Worm (Caenorhabditis elegans): Measurements from ENCODE around the gene C17G10.13.

C17G10.13 gene

DNA sequence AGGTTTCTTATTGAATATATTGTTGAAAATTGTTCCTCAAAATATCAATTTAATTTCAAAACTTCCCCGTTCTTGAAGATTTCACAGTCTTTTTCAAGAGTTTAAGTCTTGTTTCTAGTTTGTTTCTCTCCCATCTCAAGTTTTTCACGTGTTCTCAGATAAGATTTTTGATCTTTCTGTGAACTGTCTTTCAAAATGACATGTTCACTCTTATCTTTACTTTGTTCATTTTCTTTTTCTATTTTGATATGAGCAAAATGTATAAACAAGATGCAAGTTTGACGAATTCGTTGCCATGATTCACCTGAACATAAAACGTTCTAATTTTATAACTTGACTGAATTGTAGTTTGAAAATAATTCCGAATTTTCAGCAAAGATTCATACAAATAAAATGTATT, 34.8 kb downstream of the C17G10.13 start:
- TF ChIP-seq nhr-28 (tag; optimal IDR thresholded peaks at IDR 0.05) (no peak), nhr-77 (tag; optimal IDR thresholded peaks at IDR 0.05) (no peak), nhr-67 (tag; optimal IDR thresholded peaks at IDR 0.05) (no peak), ceh-28 (tag; optimal IDR thresholded peaks at IDR 0.05) (no peak), sea-2 (GFP tag; optimal IDR thresholded peaks at IDR 0.05) (no peak), nhr-76 (tag; optimal IDR thresholded peaks at IDR 0.05) (no peak), pha-4 (tag; optimal IDR thresholded peaks at IDR 0.05) (no peak), ztf-11 (tag; optimal IDR thresholded peaks at IDR 0.05) (no peak), elt-2 (tag; optimal IDR thresholded peaks at IDR 0.05) (peak; percentile 33), fkh-10 (GFP tag; optimal IDR thresholded peaks at IDR 0.05) (no peak), snpc-4 (tag; optimal IDR thresholded peaks at IDR 0.05) (no peak), pqm-1 (tag; optimal IDR thresholded peaks at IDR 0.05) (peak; percentile 24)

DNA sequence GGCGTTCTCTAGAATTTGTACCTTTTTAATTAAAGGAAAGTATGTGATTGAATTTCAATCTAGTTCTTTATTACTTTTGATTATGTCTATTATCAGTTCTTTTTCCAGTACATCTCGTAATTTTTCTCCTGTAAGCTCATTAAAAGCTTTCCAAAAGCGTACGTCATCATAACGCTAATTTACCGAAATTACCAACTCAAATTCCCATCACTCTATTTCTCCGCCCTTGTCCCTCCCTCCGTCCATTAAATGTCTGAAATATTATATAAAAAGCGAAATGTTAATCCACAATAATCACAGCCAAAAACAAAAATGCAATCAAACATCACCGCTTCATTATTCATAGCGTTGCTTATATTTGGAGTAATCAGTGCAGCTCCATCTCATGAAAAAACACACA, 35.3 kb downstream of the C17G10.13 start, which contains the start of gene ins-12:
ins-12 (plus strand) TSS at position 301 of the 400 bp plus-strand sequence.
- no peak for TF ChIP-seq nhr-25 (tag; optimal IDR thresholded peaks at IDR 0.05)
- no peak for TF ChIP-seq lsy-12 (tag; optimal IDR thresholded peaks at IDR 0.05)
- no peak for TF ChIP-seq zag-1 (tag; optimal IDR thresholded peaks at IDR 0.05)
- no peak for TF ChIP-seq ceh-82 (tag; optimal IDR thresholded peaks at IDR 0.05)
- TF ChIP-seq nhr-11 (tag; optimal IDR thresholded peaks at IDR 0.05): no peak
- no peak for TF ChIP-seq snpc-4 (tag; optimal IDR thresholded peaks at IDR 0.05)
- TF ChIP-seq jun-1 (tag; optimal IDR thresholded peaks at IDR 0.05): no peak
- no peak for TF ChIP-seq lin-39 (tag; optimal IDR thresholded peaks at IDR 0.05)
- TF ChIP-seq tbx-2 (tag; optimal IDR thresholded peaks at IDR 0.05): no peak
- TF ChIP-seq hmg-11 (tag; optimal IDR thresholded peaks at IDR 0.05): no peak

ce11 chrII:5553531-5553930, 36.1 kb downstream of the C17G10.13 start:
- TF ChIP-seq nhr-23 (tag; optimal IDR thresholded peaks at IDR 0.05): no peak
- TF ChIP-seq elt-2 (tag; optimal IDR thresholded peaks at IDR 0.05): peak; percentile 92
- peak; percentile 95 for TF ChIP-seq pqm-1 (tag; optimal IDR thresholded peaks at IDR 0.05)
- TF ChIP-seq nhr-12 (tag; optimal IDR thresholded peaks at IDR 0.05): no peak
- no peak for TF ChIP-seq elt-1 (tag; optimal IDR thresholded peaks at IDR 0.05)
- TF ChIP-seq zag-1 (tag; optimal IDR thresholded peaks at IDR 0.05): no peak
- peak; percentile 67 for TF ChIP-seq pha-4 (tag; optimal IDR thresholded peaks at IDR 0.05)
- no peak for TF ChIP-seq eor-1 (tag; optimal IDR thresholded peaks at IDR 0.05)
- no peak for TF ChIP-seq unc-39 (tag; optimal IDR thresholded peaks at IDR 0.05)

ce11 chrII:5551517-5551916, 38.1 kb downstream of the C17G10.13 start, which contains the start of gene C17C3.5:
C17C3.5 (plus strand) TSS chrII:5551817.
- TF ChIP-seq snpc-4 (tag; optimal IDR thresholded peaks at IDR 0.05) (no peak), nfya-1 (tag; optimal IDR thresholded peaks at IDR 0.05; ENCODE audit: insufficient read depth) (no peak), mdl-1 (tag; optimal IDR thresholded peaks at IDR 0.05) (no peak), skn-1 (tag; optimal IDR thresholded peaks at IDR 0.05) (no peak), fkh-2 (tag; optimal IDR thresholded peaks at IDR 0.05) (no peak), fos-1 (tag; optimal IDR thresholded peaks at IDR 0.05) (no peak), elt-3 (tag; optimal IDR thresholded peaks at IDR 0.05) (no peak), egl-27 (tag; optimal IDR thresholded peaks at IDR 0.05) (no peak), nhr-76 (tag; optimal IDR thresholded peaks at IDR 0.05) (no peak), ZK546.5 (tag; optimal IDR thresholded peaks at IDR 0.05) (no peak), egl-5 (tag; optimal IDR thresholded peaks at IDR 0.05) (no peak), jun-1 (tag; optimal IDR thresholded peaks at IDR 0.05) (no peak), tbx-2 (tag; optimal IDR thresholded peaks at IDR 0.05) (no peak)

ce11 chrII:5549746-5550145, 39.8 kb downstream of the C17G10.13 start, which contains the start of gene C17C3.6:
C17C3.6 (plus strand) TSS chrII:5550046.
- TF ChIP-seq ceh-82 (tag; optimal IDR thresholded peaks at IDR 0.05) (no peak), nhr-76 (tag; optimal IDR thresholded peaks at IDR 0.05) (no peak), ceh-16 (tag; optimal IDR thresholded peaks at IDR 0.05) (no peak), fkh-10 (GFP tag; optimal IDR thresholded peaks at IDR 0.05) (no peak), aly-2 (tag; optimal IDR thresholded peaks at IDR 0.05) (no peak), mdl-1 (tag; optimal IDR thresholded peaks at IDR 0.05) (no peak), R02D3.7 (tag; optimal IDR thresholded peaks at IDR 0.05) (no peak), elt-3 (tag; optimal IDR thresholded peaks at IDR 0.05) (no peak), ceh-28 (tag; optimal IDR thresholded peaks at IDR 0.05) (no peak), elt-2 (tag; optimal IDR thresholded peaks at IDR 0.05) (no peak), nhr-12 (tag; optimal IDR thresholded peaks at IDR 0.05) (no peak), nhr-67 (tag; optimal IDR thresholded peaks at IDR 0.05) (no peak), nhr-25 (tag; optimal IDR thresholded peaks at IDR 0.05) (no peak), lin-39 (tag; optimal IDR thresholded peaks at IDR 0.05) (no peak), ama-1 (optimal IDR thresholded peaks at IDR 0.05) (no peak)
